Fruit fly (Drosophila melanogaster): ENCODE results near the gene Mgat2.

Gene Mgat2

DNA sequence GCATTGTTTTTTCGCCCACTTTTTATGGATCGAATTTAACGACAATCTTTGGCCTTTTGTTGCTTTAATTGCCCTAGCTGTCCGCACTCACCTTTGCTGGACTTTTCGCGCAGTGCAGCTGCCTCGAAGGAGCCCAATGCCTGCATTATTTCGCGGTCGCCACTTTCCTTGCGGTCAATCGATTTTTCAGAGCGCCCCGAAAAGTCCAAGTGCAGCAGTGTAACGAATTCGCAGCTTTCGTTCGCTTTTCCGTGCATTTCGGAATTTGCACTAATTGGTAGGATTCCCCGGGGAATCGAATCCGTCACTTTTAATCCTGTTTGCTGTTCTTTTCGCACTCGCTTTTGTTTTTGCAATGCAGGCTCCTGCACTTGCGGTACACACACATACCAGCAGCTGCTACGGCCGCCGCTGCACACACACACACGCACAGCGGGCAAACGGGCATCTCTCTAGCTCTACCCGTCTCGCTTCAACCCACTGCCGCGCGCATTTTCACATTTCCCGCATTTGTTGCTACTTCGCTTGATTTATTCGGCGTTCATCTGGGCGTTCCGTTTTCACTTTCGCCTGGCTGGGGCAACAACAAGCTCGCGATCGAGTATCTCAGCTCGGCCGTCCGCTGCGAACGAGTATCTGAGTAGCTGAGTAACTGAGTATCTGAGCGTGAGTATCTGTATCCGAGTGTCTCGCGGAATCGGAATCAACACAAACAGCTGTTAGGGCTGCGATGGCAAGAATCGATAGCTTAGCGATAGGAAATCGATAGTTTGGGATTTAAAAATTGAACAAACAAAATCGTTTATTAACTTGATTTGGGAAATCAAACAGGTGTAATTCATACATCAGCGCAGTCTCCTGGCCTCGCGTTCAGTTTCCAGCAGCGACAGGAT, at the start of gene Mgat2 (continued):
- peak; percentile 94 for TF ChIP-seq onecut (GFP tag; IDR thresholded peaks at IDR 0.05)
- peak; percentile 78 for TF ChIP-seq ci (GFP tag; IDR thresholded peaks at IDR 0.05)
- TF ChIP-seq tap (tag; optimal IDR thresholded peaks at IDR 0.05), result peak; percentile 65
- no peak for TF ChIP-seq Sox102F (GFP tag; optimal IDR thresholded peaks at IDR 0.05)
- TF ChIP-seq CG10274 (GFP tag; optimal IDR thresholded peaks at IDR 0.05), result no peak
- TF ChIP-seq CG9932 (GFP tag; IDR thresholded peaks at IDR 0.05), result peak; percentile 23; the same call in 1 of the 2 replicates
- no peak for TF ChIP-seq Gsc (GFP tag; IDR thresholded peaks at IDR 0.05)
- no peak for TF ChIP-seq corto (GFP tag; optimal IDR thresholded peaks at IDR 0.05)
- TF ChIP-seq CG2202 (tag; optimal IDR thresholded peaks at IDR 0.05), result peak; percentile 66
- peak; percentile 75 for TF ChIP-seq her (GFP tag; optimal IDR thresholded peaks at IDR 0.05)
- peak; percentile 56 for TF ChIP-seq lab (GFP tag; optimal IDR thresholded peaks at IDR 0.05)
- TF ChIP-seq bbx (GFP tag; IDR thresholded peaks at IDR 0.05; ENCODE audit: partially characterized antibody), result peak; percentile 86
- TF ChIP-seq CG6689 (GFP tag; IDR thresholded peaks at IDR 0.05), result no peak
- TF ChIP-seq insv (GFP tag; optimal IDR thresholded peaks at IDR 0.05), result no peak
- no peak for TF ChIP-seq CG15514 (GFP tag; optimal IDR thresholded peaks at IDR 0.05)
- TF ChIP-seq CG14965 (GFP tag; optimal IDR thresholded peaks at IDR 0.05; ENCODE audit: borderline replicate concordance), result peak; percentile 15
- no peak for TF ChIP-seq CG17612 (GFP tag; IDR thresholded peaks at IDR 0.05)
- peak; percentile 44 for TF ChIP-seq CG10147 (GFP tag; optimal IDR thresholded peaks at IDR 0.05)
- TF ChIP-seq danr (GFP tag; IDR thresholded peaks at IDR 0.05), result no peak
- TF ChIP-seq cad (GFP tag; optimal IDR thresholded peaks at IDR 0.05), result no peak
- no peak for TF ChIP-seq CG2889 (GFP tag; IDR thresholded peaks at IDR 0.05)
- TF ChIP-seq Dll (GFP tag; IDR thresholded peaks at IDR 0.05; ENCODE audit: partially characterized antibody), result peak; percentile 96
- peak; percentile 3 for TF ChIP-seq CG3995 (GFP tag; optimal IDR thresholded peaks at IDR 0.05)
- no peak for TF ChIP-seq crol (GFP tag; IDR thresholded peaks at IDR 0.05)
- TF ChIP-seq Hr39 (optimal IDR thresholded peaks at IDR 0.05), result no peak
- peak; percentile 63 for TF ChIP-seq CG6254 (GFP tag; optimal IDR thresholded peaks at IDR 0.05)
- no peak for TF ChIP-seq CG9797 (GFP tag; optimal IDR thresholded peaks at IDR 0.05)
- no peak for TF ChIP-seq CG31388 (GFP tag; optimal IDR thresholded peaks at IDR 0.05)
- no peak for TF ChIP-seq ro (GFP tag; IDR thresholded peaks at IDR 0.05)
- TF ChIP-seq Trl (optimal IDR thresholded peaks at IDR 0.05), result peak; percentile 45 to 61
- TF ChIP-seq Trl (GFP tag; optimal IDR thresholded peaks at IDR 0.05), result peak; percentile 30
- TF ChIP-seq Kr (GFP tag; optimal IDR thresholded peaks at IDR 0.05), result no peak
- peak; percentile 62; the same call in 1 of the 2 replicates for TF ChIP-seq rib (GFP tag; IDR thresholded peaks at IDR 0.05)
- peak; percentile 44 for TF ChIP-seq CHES-1-like (GFP tag; optimal IDR thresholded peaks at IDR 0.05)
- TF ChIP-seq ash1 (GFP tag; optimal IDR thresholded peaks at IDR 0.05), result peak; percentile 62
- no peak for TF ChIP-seq CG12299 (tag; optimal IDR thresholded peaks at IDR 0.05)
- peak; percentile 28; the same call in 1 of the 2 replicates for TF ChIP-seq CG32767 (GFP tag; IDR thresholded peaks at IDR 0.05)
- no peak for TF ChIP-seq CG4282 (GFP tag; optimal IDR thresholded peaks at IDR 0.05)
- no peak for TF ChIP-seq schlank (tag; optimal IDR thresholded peaks at IDR 0.05)
- TF ChIP-seq CG17328 (GFP tag; IDR thresholded peaks at IDR 0.05), result no peak
- no peak for TF ChIP-seq CG18764 (GFP tag; optimal IDR thresholded peaks at IDR 0.05)
- TF ChIP-seq Sry-δ (GFP tag; optimal IDR thresholded peaks at IDR 0.05), result no peak
- no peak for TF ChIP-seq fd96Cb (tag; optimal IDR thresholded peaks at IDR 0.05)
- TF ChIP-seq Doc2 (GFP tag; IDR thresholded peaks at IDR 0.05), result no peak
- TF ChIP-seq Atf3 (GFP tag; optimal IDR thresholded peaks at IDR 0.05), result no peak
- TF ChIP-seq CG8765 (GFP tag; IDR thresholded peaks at IDR 0.05), result no peak
- TF ChIP-seq pum (GFP tag; optimal IDR thresholded peaks at IDR 0.05), result no peak
- no peak for TF ChIP-seq seq (GFP tag; IDR thresholded peaks at IDR 0.05)
- TF ChIP-seq bsh (GFP tag; optimal IDR thresholded peaks at IDR 0.05), result peak; percentile 18 to 61
- TF ChIP-seq Antp (GFP tag; optimal IDR thresholded peaks at IDR 0.05), result no peak

Data from whole organism, embryonic.